Worm (Caenorhabditis elegans): ENCODE measurements around the gene F38B7.10.

- TF ChIP-seq ceh-14 (tag; optimal IDR thresholded peaks at IDR 0.05) (no peak), hlh-30 (tag; optimal IDR thresholded peaks at IDR 0.05; ENCODE audit: insufficient read depth) (no peak), pqm-1 (tag; optimal IDR thresholded peaks at IDR 0.05) (no peak), ceh-2 (tag; optimal IDR thresholded peaks at IDR 0.05) (no peak), ceh-31 (tag; optimal IDR thresholded peaks at IDR 0.05) (no peak), nfya-1 (tag; optimal IDR thresholded peaks at IDR 0.05) (no peak), odd-2 (tag; optimal IDR thresholded peaks at IDR 0.05) (no peak), ceh-24 (tag; optimal IDR thresholded peaks at IDR 0.05) (no peak), pax-1 (tag; optimal IDR thresholded peaks at IDR 0.05) (no peak), elt-2 (tag; optimal IDR thresholded peaks at IDR 0.05) (no peak), tbx-2 (tag; optimal IDR thresholded peaks at IDR 0.05) (no peak), ama-1 (optimal IDR thresholded peaks at IDR 0.05) (no peak)
Measured at ce11 chrV:11543564-11543963, 1.8 kb upstream of the F38B7.10 start, which contains the start of gene F38B7.2.
